Worm (Caenorhabditis elegans): ENCODE data around the gene snr-6.

ce11 chrIII:12421708-12422107, 7.7 kb downstream of the snr-6 start, which contains the start of gene tat-1:
- no peak for TF ChIP-seq gmeb-1 (tag; optimal IDR thresholded peaks at IDR 0.05)
- TF ChIP-seq ztf-1 (GFP tag; conservative IDR thresholded peaks at IDR 0.05), result no peak
- no peak for TF ChIP-seq ZK546.5 (tag; optimal IDR thresholded peaks at IDR 0.05)
- TF ChIP-seq Y55F3AM.14 (GFP tag; optimal IDR thresholded peaks at IDR 0.05), result no peak
- no peak for TF ChIP-seq lin-39 (tag; optimal IDR thresholded peaks at IDR 0.05)
- no peak for TF ChIP-seq ztf-4 (tag; optimal IDR thresholded peaks at IDR 0.05)

Data from whole organism, L2 larva.